Fruit fly (Drosophila melanogaster) whole organism, embryonic: ENCODE measurements around the gene Syt1.

Experiments
- CG11085 ChIP-seq: fragments of 200-800 bp; sonication (Bioruptor generic); IDR thresholded peaks from 2 replicates; pipeline ENCODE4 v1.3.6; 2022; ENCODE audit warnings: missing biosample characterization, missing genetic modification characterization
- CG11723 ChIP-seq: fragments of 200-800 bp; sonication (Bioruptor generic); optimal IDR thresholded peaks from 2 replicates; lab custom pipeline; 2017; ENCODE audit warnings: missing biosample characterization, mild to moderate bottlenecking, missing genetic modification characterization
- CG12071 ChIP-seq: fragments of 200-800 bp; sonication (Bioruptor generic); optimal IDR thresholded peaks from 3 replicates; lab custom pipeline; 2018; ENCODE audit warnings: missing biosample characterization, mild to moderate bottlenecking, missing genetic modification characterization
- CG12155 ChIP-seq: fragments of 200-800 bp; sonication (Bioruptor generic); optimal IDR thresholded peaks from 3 replicates; lab custom pipeline; 2016; ENCODE audit warnings: missing biosample characterization, missing genetic modification characterization
- CG12744 ChIP-seq: fragments of 200-800 bp; sonication (Bioruptor generic); optimal IDR thresholded peaks from 2 replicates; lab custom pipeline; 2016; ENCODE audit warnings: missing biosample characterization, missing genetic modification characterization
- CG14965 ChIP-seq: fragments of 200-800 bp; sonication (Bioruptor generic); optimal IDR thresholded peaks from 2 replicates; lab custom pipeline; 2016; ENCODE audit warnings: missing biosample characterization, missing genetic modification characterization, borderline replicate concordance
- CG17328 ChIP-seq: fragments of 200-800 bp; sonication (Bioruptor generic); IDR thresholded peaks from 2 replicates; pipeline ENCODE4 v1.3.6; 2022; ENCODE audit warnings: missing biosample characterization, missing genetic modification characterization
- CG18262 ChIP-seq: fragments of 200-800 bp; optimal IDR thresholded peaks from 3 replicates; lab custom pipeline; 2019; ENCODE audit warnings: missing biosample characterization, mild to moderate bottlenecking, missing genetic modification characterization, moderate library complexity
- CG2678 ChIP-seq: fragments of 200-800 bp; sonication (Bioruptor generic); optimal IDR thresholded peaks from 3 replicates; lab custom pipeline; 2019; ENCODE audit warnings: missing biosample characterization, mild to moderate bottlenecking, missing genetic modification characterization, moderate library complexity
- CG3281 ChIP-seq: fragments of 200-800 bp; sonication (Bioruptor generic); optimal IDR thresholded peaks from 3 replicates; lab custom pipeline; 2017; ENCODE audit warnings: missing biosample characterization, mild to moderate bottlenecking, missing genetic modification characterization
- CG4328 ChIP-seq: fragments of 200-800 bp; sonication (Bioruptor generic); optimal IDR thresholded peaks from 3 replicates; lab custom pipeline; 2017; ENCODE audit warnings: missing biosample characterization, missing genetic modification reagents, missing genetic modification characterization
- CG4820 ChIP-seq: fragments of 200-800 bp; sonication (Bioruptor generic); optimal IDR thresholded peaks from 3 replicates; lab custom pipeline; 2016; ENCODE audit warnings: missing biosample characterization, missing genetic modification characterization
- CG5953 ChIP-seq: fragments of 200-800 bp; sonication (Bioruptor generic); IDR thresholded peaks from 2 replicates; pipeline ENCODE4 v1.3.6; 2022; ENCODE audit warnings: missing biosample characterization, missing genetic modification characterization
- CG7271 ChIP-seq: fragments of 200-800 bp; sonication (Bioruptor generic); optimal IDR thresholded peaks from 2 replicates; lab custom pipeline; 2018; ENCODE audit warnings: missing biosample characterization, mild to moderate bottlenecking, missing genetic modification characterization, moderate library complexity
- CG8290 ChIP-seq, 3 experiments: fragments of 200-800 bp; sonication (Bioruptor generic); optimal IDR thresholded peaks; 2 replicates each; lab custom pipeline; 2016 to 2019; ENCODE audit warnings: missing biosample characterization in 3 of 3, missing genetic modification characterization in 3 of 3, mild to moderate bottlenecking in 2 of 3, moderate library complexity in 1 of 3
- CG8765 ChIP-seq: fragments of 200-800 bp; sonication (Bioruptor generic); IDR thresholded peaks from 2 replicates; pipeline ENCODE4 v1.3.6; 2022; ENCODE audit warnings: missing biosample characterization, missing genetic modification characterization
- CG9215 ChIP-seq: fragments of 200-800 bp; sonication (Bioruptor generic); IDR thresholded peaks from 2 replicates; pipeline ENCODE4 v1.3.6; 2022; ENCODE audit warnings: missing biosample characterization, missing genetic modification characterization
- CG9437 ChIP-seq: fragments of 200-800 bp; sonication (Bioruptor generic); optimal IDR thresholded peaks from 2 replicates; lab custom pipeline; 2018; ENCODE audit warnings: missing biosample characterization, mild to moderate bottlenecking, missing genetic modification characterization
- CG9727 ChIP-seq: fragments of 200-800 bp; sonication (Bioruptor generic); optimal IDR thresholded peaks from 3 replicates; lab custom pipeline; 2017; ENCODE audit warnings: missing biosample characterization, mild to moderate bottlenecking, missing genetic modification characterization
- CTCF ChIP-seq: fragments of 200-800 bp; sonication (Bioruptor generic); optimal IDR thresholded peaks from 2 replicates; lab custom pipeline; 2017; ENCODE audit warnings: missing biosample characterization, mild to moderate bottlenecking, missing genetic modification characterization, moderate library complexity
- Dek ChIP-seq: fragments of 200-800 bp; sonication (Bioruptor generic); optimal IDR thresholded peaks from 3 replicates; lab custom pipeline; 2019; ENCODE audit warnings: missing biosample characterization, mild to moderate bottlenecking, missing genetic modification characterization, moderate library complexity
- Doc2 ChIP-seq: fragments of 200-800 bp; sonication (Bioruptor generic); IDR thresholded peaks from 2 replicates; pipeline ENCODE4 v1.3.6; 2022; ENCODE audit warnings: missing biosample characterization, missing genetic modification characterization
- HLH3B ChIP-seq: fragments of 200-800 bp; sonication (Bioruptor generic); IDR thresholded peaks from 2 replicates; pipeline ENCODE4 v1.3.6; 2022; ENCODE audit warnings: missing biosample characterization, missing genetic modification characterization
- MBD-R2 ChIP-seq: fragments of 200-800 bp; sonication (Bioruptor generic); IDR thresholded peaks from 2 replicates; pipeline ENCODE4 v1.3.6; 2022; ENCODE audit warnings: missing biosample characterization, missing genetic modification characterization
- Max ChIP-seq: fragments of 200-800 bp; sonication (Bioruptor generic); optimal IDR thresholded peaks from 2 replicates; lab custom pipeline; 2016; ENCODE audit warnings: missing biosample characterization, mild to moderate bottlenecking, missing genetic modification characterization
- NC2β ChIP-seq: fragments of 200-800 bp; sonication (Bioruptor generic); optimal IDR thresholded peaks from 2 replicates; lab custom pipeline; 2016; ENCODE audit warnings: missing biosample characterization, missing genetic modification characterization
- Sry-δ ChIP-seq: fragments of 200-800 bp; sonication (Bioruptor generic); optimal IDR thresholded peaks from 2 replicates; lab custom pipeline; 2016; ENCODE audit warnings: missing biosample characterization, missing genetic modification characterization
- Usf ChIP-seq: fragments of 200-800 bp; sonication (Bioruptor generic); optimal IDR thresholded peaks from 2 replicates; lab custom pipeline; 2017; ENCODE audit warnings: missing genotype, missing biosample characterization, missing genetic modification characterization
- ab ChIP-seq: fragments of 200-800 bp; sonication (Bioruptor generic); optimal IDR thresholded peaks from 2 replicates; lab custom pipeline; 2016; ENCODE audit warnings: missing biosample characterization, missing genetic modification characterization
- ash1 ChIP-seq: fragments of 200-800 bp; sonication (Bioruptor generic); optimal IDR thresholded peaks from 2 replicates; lab custom pipeline; 2018; ENCODE audit warnings: missing biosample characterization, mild to moderate bottlenecking, missing genetic modification characterization
- bcd ChIP-seq: fragments of 200-800 bp; sonication (Bioruptor generic); optimal IDR thresholded peaks from 2 replicates; lab custom pipeline; 2017; ENCODE audit warnings: missing biosample characterization, mild to moderate bottlenecking, missing genetic modification characterization
- bigmax ChIP-seq: fragments of 200-800 bp; sonication (Bioruptor generic); optimal IDR thresholded peaks from 2 replicates; lab custom pipeline; 2018; ENCODE audit warnings: missing biosample characterization, mild to moderate bottlenecking, missing genetic modification characterization
- chm ChIP-seq: fragments of 200-800 bp; sonication (Bioruptor generic); IDR thresholded peaks from 2 replicates; pipeline ENCODE4 v1.3.6; 2022; ENCODE audit warnings: missing biosample characterization, missing genetic modification characterization
- crc ChIP-seq: fragments of 200-800 bp; sonication (Bioruptor generic); optimal IDR thresholded peaks from 2 replicates; lab custom pipeline; 2016; ENCODE audit warnings: missing biosample characterization, missing genetic modification characterization
- cwo ChIP-seq: fragments of 200-800 bp; sonication (Bioruptor generic); optimal IDR thresholded peaks from 3 replicates; lab custom pipeline; 2017; ENCODE audit warnings: missing biosample characterization, missing genetic modification characterization, mild to moderate bottlenecking, moderate library complexity, missing genetic modification reagents
- gro ChIP-seq: fragments of 200-800 bp; sonication (Bioruptor generic); optimal IDR thresholded peaks from 2 replicates; lab custom pipeline; 2016; ENCODE audit warnings: missing biosample characterization, missing genetic modification characterization
- h ChIP-seq: fragments of >200 bp; optimal IDR thresholded peaks from 2 replicates; lab custom pipeline; 2017
- hbn ChIP-seq: fragments of 200-800 bp; sonication (Bioruptor generic); IDR thresholded peaks from 2 replicates; pipeline ENCODE4 v1.3.6; 2022; ENCODE audit warnings: missing biosample characterization, missing genetic modification characterization; ENCODE audit not compliant: partially characterized antibody
- hkb ChIP-seq, 2 experiments: fragments of 200-800 bp in 1 of 2; fragments of >200 bp in 1 of 2; sonication (Bioruptor generic) in 1 of 2; IDR thresholded peaks in 1 of 2; optimal IDR thresholded peaks in 1 of 2; 2 replicates each; pipeline versions ENCODE4 v1.3.6 to Lab custom; 2017 to 2022; ENCODE audit warnings: missing biosample characterization in 1 of 2, missing genetic modification characterization in 1 of 2
- jigr1 ChIP-seq: fragments of 200-800 bp; sonication (Bioruptor generic); IDR thresholded peaks from 3 replicates; pipeline ENCODE4 v1.3.6; 2022; ENCODE audit warnings: missing biosample characterization, missing genetic modification characterization
- maf-S ChIP-seq: fragments of 200-800 bp; sonication (Bioruptor generic); optimal IDR thresholded peaks from 2 replicates; lab custom pipeline; 2016; ENCODE audit warnings: missing biosample characterization, missing genetic modification characterization
- nerfin-1 ChIP-seq: fragments of 200-800 bp; sonication (Bioruptor generic); optimal IDR thresholded peaks from 3 replicates; lab custom pipeline; 2019; ENCODE audit warnings: missing biosample characterization, mild to moderate bottlenecking, missing genetic modification characterization, moderate library complexity
- pnt ChIP-seq: fragments of 200-800 bp; sonication (Bioruptor generic); optimal IDR thresholded peaks from 3 replicates; lab custom pipeline; 2016; ENCODE audit warnings: missing biosample characterization, missing genetic modification characterization
- prd ChIP-seq, 3 experiments: fragments of >200 bp in 2 of 3; fragments of 200-800 bp in 1 of 3; sonication (Bioruptor generic) in 1 of 3; optimal IDR thresholded peaks in 2 of 3; IDR thresholded peaks in 1 of 3; 2 replicates in 2 of 3; 3 replicates in 1 of 3; pipeline versions ENCODE4 v1.3.6 to Lab custom; 2017 to 2022; ENCODE audit warnings: missing biosample characterization in 1 of 3, missing genetic modification characterization in 1 of 3
- scrt ChIP-seq: fragments of 200-800 bp; sonication (Bioruptor generic); optimal IDR thresholded peaks from 2 replicates; lab custom pipeline; 2018; ENCODE audit warnings: missing biosample characterization, mild to moderate bottlenecking, missing genetic modification characterization, moderate library complexity
- seq ChIP-seq: fragments of 200-800 bp; sonication (Bioruptor generic); IDR thresholded peaks from 2 replicates; pipeline ENCODE4 v1.3.6; 2022; ENCODE audit warnings: missing biosample characterization, missing genetic modification characterization
- sna ChIP-seq: fragments of 200-800 bp; sonication (Bioruptor generic); IDR thresholded peaks from 2 replicates; pipeline ENCODE4 v1.3.6; 2022; ENCODE audit warnings: missing biosample characterization, missing genetic modification characterization; ENCODE audit not compliant: partially characterized antibody
- so ChIP-seq: fragments of 200-800 bp; sonication (Bioruptor generic); IDR thresholded peaks from 3 replicates; pipeline ENCODE4 v1.3.6; 2022; ENCODE audit warnings: missing biosample characterization, missing genetic modification characterization
- ttk ChIP-seq: fragments of 200-800 bp; sonication (Bioruptor generic); IDR thresholded peaks from 2 replicates; pipeline ENCODE4 v2.1.2; 2022; ENCODE audit warnings: missing biosample characterization, missing genetic modification characterization
- usp ChIP-seq: fragments of >200 bp; optimal IDR thresholded peaks from 2 replicates; lab custom pipeline; 2017; ENCODE audit warnings: missing biosample characterization, missing genetic modification characterization
- wdn ChIP-seq: fragments of 200-800 bp; sonication (Bioruptor generic); IDR thresholded peaks from 2 replicates; pipeline ENCODE4 v1.3.6; 2022; ENCODE audit warnings: missing biosample characterization, missing genetic modification characterization
- zen2 ChIP-seq: fragments of 200-800 bp; sonication (Bioruptor generic); IDR thresholded peaks from 3 replicates; pipeline ENCODE4 v1.3.6; 2022; ENCODE audit warnings: missing biosample characterization, missing genetic modification characterization; ENCODE audit not compliant: partially characterized antibody

The Syt1 gene

dm6 chr2L:2739820-2740230 is 60.0 kb downstream of the Syt1 start, which contains the start of gene Hrs (continued):
- TF ChIP-seq pnt (GFP tag; lab: Kevin White, UChicago): no peak
- TF ChIP-seq CG11723 (GFP tag; lab: Kevin White, UChicago): no peak
- no peak for TF ChIP-seq CG12744 (GFP tag; lab: Kevin White, UChicago)
- no peak for TF ChIP-seq scrt (GFP tag; lab: Kevin White, UChicago)
- no peak for TF ChIP-seq CG8765 (GFP tag; lab: Robert Waterston, UW)
- no peak for TF ChIP-seq CG18262
- no peak for TF ChIP-seq maf-S (GFP tag; lab: Kevin White, UChicago)
- no peak for TF ChIP-seq zen2 (GFP tag; lab: Robert Waterston, UW)
- no peak for TF ChIP-seq hkb (optimal IDR thresholded peaks at IDR 0.05; lab: Kevin White, UChicago)
- TF ChIP-seq hkb (GFP tag; IDR thresholded peaks at IDR 0.05; lab: Robert Waterston, UW): 0 out of 2 replicates have a peak, but pooled peaks have one; percentile 25
- TF ChIP-seq chm (GFP tag; lab: Robert Waterston, UW): no peak
- no peak for TF ChIP-seq h (lab: Kevin White, UChicago)
- no peak for TF ChIP-seq CG7271 (tag; lab: Kevin White, UChicago)
- no peak for TF ChIP-seq usp (GFP tag; lab: Kevin White, UChicago)
- no peak for TF ChIP-seq Doc2 (GFP tag; lab: Robert Waterston, UW)
- no peak for TF ChIP-seq CG12071 (GFP tag; lab: Kevin White, UChicago)
- no peak for TF ChIP-seq Dek (tag; lab: Kevin White, UChicago)
- TF ChIP-seq CG17328 (GFP tag; lab: Robert Waterston, UW): no peak
- no peak for TF ChIP-seq prd (optimal IDR thresholded peaks at IDR 0.05; lab: Kevin White, UChicago)
- TF ChIP-seq prd (GFP tag; IDR thresholded peaks at IDR 0.05; lab: Robert Waterston, UW): no peak
- no peak for TF ChIP-seq CG4820
- TF ChIP-seq NC2β (GFP tag; lab: Kevin White, UChicago): no peak
- TF ChIP-seq crc (GFP tag; lab: Kevin White, UChicago): no peak
- TF ChIP-seq sna: no peak
- no peak for TF ChIP-seq CG2678 (tag; lab: Kevin White, UChicago)
- no peak for TF ChIP-seq CG8290 (GFP tag; optimal IDR thresholded peaks at IDR 0.05; lab: Kevin White, UChicago)
- no peak for TF ChIP-seq CG8290 (tag; optimal IDR thresholded peaks at IDR 0.05; lab: Kevin White, UChicago)
- no peak for TF ChIP-seq CG11085
- TF ChIP-seq CG9727: no peak
- TF ChIP-seq CTCF (GFP tag; lab: Kevin White, UChicago): peak; percentile 22
- TF ChIP-seq ab (GFP tag; lab: Kevin White, UChicago): no peak
- peak; percentile 100 for TF ChIP-seq CG9437 (GFP tag; lab: Kevin White, UChicago)
- no peak for TF ChIP-seq so (GFP tag; lab: Robert Waterston, UW)
- TF ChIP-seq bigmax (GFP tag; lab: Kevin White, UChicago): peak; percentile 19
- no peak for TF ChIP-seq CG5953 (GFP tag; lab: Robert Waterston, UW)
- no peak for TF ChIP-seq ttk (GFP tag; lab: Robert Waterston, UW)
- TF ChIP-seq MBD-R2 (GFP tag; lab: Robert Waterston, UW): peak; percentile 78
- TF ChIP-seq Sry-δ (GFP tag; lab: Kevin White, UChicago): peak; percentile 36
- no peak for TF ChIP-seq gro (GFP tag; lab: Kevin White, UChicago)
- TF ChIP-seq Max (GFP tag; lab: Kevin White, UChicago): no peak
- TF ChIP-seq CG3281 (GFP tag; lab: Kevin White, UChicago): no peak
- no peak for TF ChIP-seq Usf (GFP tag; lab: Kevin White, UChicago)
- TF ChIP-seq CG12155 (GFP tag; lab: Kevin White, UChicago): no peak
- no peak for TF ChIP-seq wdn (GFP tag; lab: Robert Waterston, UW)
- TF ChIP-seq ash1: no peak
- no peak for TF ChIP-seq CG14965 (GFP tag; lab: Kevin White, UChicago)
- peak; percentile 40; the same call in 1 of the 2 replicates for TF ChIP-seq hbn (GFP tag; lab: Robert Waterston, UW)
- no peak for TF ChIP-seq cwo (GFP tag; lab: Kevin White, UChicago)
- TF ChIP-seq CG4328 (GFP tag; lab: Kevin White, UChicago): no peak
- no peak for TF ChIP-seq jigr1 (GFP tag; lab: Robert Waterston, UW)
- no peak for TF ChIP-seq CG9215 (GFP tag; lab: Robert Waterston, UW)
- no peak for TF ChIP-seq HLH3B (GFP tag; lab: Robert Waterston, UW)
- TF ChIP-seq bcd (GFP tag; lab: Kevin White, UChicago): no peak
- TF ChIP-seq nerfin-1 (tag; lab: Kevin White, UChicago): peak; percentile 99
- TF ChIP-seq seq (GFP tag; lab: Robert Waterston, UW): no peak
